Worm (Caenorhabditis elegans) whole organism, young adult: Measurements from ENCODE around the gene C10B5.1.

ENCODE experiments used
- F22D6.2 ChIP-seq: sonication (generic microtip); optimal IDR thresholded peaks from 2 replicates; lab custom pipeline; 2016; ENCODE audit warnings: mild to moderate bottlenecking, missing genetic modification characterization, missing compliant biosample characterization
- ZK185.1 ChIP-seq: sonication (generic microtip); optimal IDR thresholded peaks from 2 replicates; lab custom pipeline; 2016; ENCODE audit warnings: mild to moderate bottlenecking, missing genetic modification characterization, missing compliant biosample characterization; ENCODE audit not compliant: poor library complexity, severe bottlenecking
- athp-1 ChIP-seq: sonication (generic microtip); optimal IDR thresholded peaks from 2 replicates; lab custom pipeline; 2017; ENCODE audit warnings: mild to moderate bottlenecking, missing genetic modification characterization, missing compliant biosample characterization
- attf-3 ChIP-seq: fragments of 200-800 bp; sonication (Bioruptor generic); conservative IDR thresholded peaks from 2 replicates; pipeline ENCODE4 v1.3.6; 2022; ENCODE audit warnings: missing genetic modification reagents, missing genetic modification characterization, missing compliant biosample characterization
- dpff-1 ChIP-seq: sonication (generic microtip); optimal IDR thresholded peaks from 2 replicates; lab custom pipeline; 2017; ENCODE audit warnings: mild to moderate bottlenecking, missing genetic modification characterization, missing compliant biosample characterization
- fkh-3 ChIP-seq: sonication (generic microtip); optimal IDR thresholded peaks from 2 replicates; lab custom pipeline; 2016; ENCODE audit warnings: mild to moderate bottlenecking, missing genetic modification characterization, missing compliant biosample characterization
- nhr-120 ChIP-seq: fragments of 200-800 bp; sonication (Bioruptor generic); IDR thresholded peaks from 2 replicates; pipeline ENCODE4 v1.3.6; 2022; ENCODE audit warnings: missing genetic modification characterization, missing compliant biosample characterization
- rpc-1 ChIP-seq, 2 experiments: fragments of 150-350 bp in 1 of 2; sonication (generic microtip) in 1 of 2; optimal IDR thresholded peaks; 2 replicates each; lab custom pipeline; 2014 to 2018; ENCODE audit warnings: missing biosample characterization in 1 of 2, missing genetic modification characterization in 1 of 2, missing genetic modification reagents in 1 of 2, missing genotype in 1 of 2

ce11 chrV:8602638-8603037, 21.6 kb downstream of the C10B5.1 start, which contains the start of gene F41E6.15:
- no peak for TF ChIP-seq nhr-120
- TF ChIP-seq rpc-1 (optimal IDR thresholded peaks at IDR 0.05; lab: Kevin White, UChicago), result no peak
- TF ChIP-seq rpc-1 (tag; optimal IDR thresholded peaks at IDR 0.05; lab: Kevin White, UChicago), result no peak
- TF ChIP-seq fkh-3 (tag; lab: Kevin White, UChicago), result no peak
- no peak for TF ChIP-seq F22D6.2 (tag; lab: Kevin White, UChicago)
- no peak for TF ChIP-seq dpff-1 (tag; lab: Kevin White, UChicago)
- TF ChIP-seq attf-3 (GFP tag; lab: Robert Waterston, UW), result no peak
- no peak for TF ChIP-seq athp-1 (tag; lab: Kevin White, UChicago)
- TF ChIP-seq ZK185.1, result no peak
